Fruit fly (Drosophila melanogaster) whole organism, embryonic: ENCODE results near the gene spg.

Source experiments
- Atf-2 ChIP-seq: fragments of 200-800 bp; sonication (Bioruptor generic); optimal IDR thresholded peaks from 2 replicates; lab custom pipeline; 2016; ENCODE audit warnings: missing biosample characterization, missing genetic modification characterization
- Atf6 ChIP-seq: fragments of 200-800 bp; sonication (Bioruptor generic); IDR thresholded peaks from 2 replicates; pipeline ENCODE4 v1.3.6; 2022; ENCODE audit warnings: missing biosample characterization, missing genetic modification characterization
- B-H2 ChIP-seq: fragments of 200-800 bp; sonication (Bioruptor generic); optimal IDR thresholded peaks from 2 replicates; lab custom pipeline; 2018; ENCODE audit warnings: missing biosample characterization, mild to moderate bottlenecking, missing genetic modification characterization
- Bgb ChIP-seq: fragments of 200-800 bp; sonication (Bioruptor generic); IDR thresholded peaks from 2 replicates; pipeline ENCODE4 v1.3.6; 2022; ENCODE audit warnings: missing biosample characterization, missing genetic modification characterization; ENCODE audit not compliant: partially characterized antibody
- C15 ChIP-seq: fragments of 200-800 bp; sonication (Bioruptor generic); IDR thresholded peaks from 3 replicates; pipeline ENCODE4 v1.3.6; 2022; ENCODE audit warnings: missing biosample characterization, missing genetic modification characterization
- CG10274 ChIP-seq: fragments of 200-800 bp; sonication (Bioruptor generic); optimal IDR thresholded peaks from 3 replicates; lab custom pipeline; 2017; ENCODE audit warnings: missing biosample characterization, mild to moderate bottlenecking, missing genetic modification characterization
- CG10366 ChIP-seq: fragments of 200-800 bp; sonication (Bioruptor generic); IDR thresholded peaks from 2 replicates; pipeline ENCODE4 v1.3.6; 2022; ENCODE audit warnings: missing biosample characterization, missing genetic modification characterization
- CG1233 ChIP-seq: fragments of 200-800 bp; sonication (Bioruptor generic); optimal IDR thresholded peaks from 4 replicates; lab custom pipeline; 2018; ENCODE audit warnings: missing biosample characterization, mild to moderate bottlenecking, missing genetic modification characterization
- CG13296 ChIP-seq: fragments of 200-800 bp; sonication (Bioruptor generic); optimal IDR thresholded peaks from 3 replicates; lab custom pipeline; 2018; ENCODE audit warnings: missing biosample characterization, mild to moderate bottlenecking, missing genetic modification characterization
- CG13624 ChIP-seq: fragments of 200-800 bp; sonication (Bioruptor generic); optimal IDR thresholded peaks from 2 replicates; lab custom pipeline; 2016; ENCODE audit warnings: missing biosample characterization, missing genetic modification characterization
- CG13775 ChIP-seq: fragments of 200-800 bp; sonication (Bioruptor generic); optimal IDR thresholded peaks from 3 replicates; lab custom pipeline; 2017; ENCODE audit warnings: missing biosample characterization, mild to moderate bottlenecking, missing genetic modification characterization
- CG15696 ChIP-seq: fragments of 200-800 bp; sonication (Bioruptor generic); optimal IDR thresholded peaks from 2 replicates; lab custom pipeline; 2019; ENCODE audit warnings: missing biosample characterization, mild to moderate bottlenecking, missing genetic modification characterization, moderate library complexity
- CG17186 ChIP-seq: fragments of 200-800 bp; sonication (Bioruptor generic); optimal IDR thresholded peaks from 3 replicates; lab custom pipeline; 2017; ENCODE audit warnings: missing biosample characterization, missing genetic modification reagents, missing genetic modification characterization
- CG1792 ChIP-seq: fragments of 200-800 bp; sonication (Bioruptor generic); optimal IDR thresholded peaks from 2 replicates; lab custom pipeline; 2016; ENCODE audit warnings: missing biosample characterization, missing genetic modification characterization
- CG18599 ChIP-seq: fragments of 200-800 bp; sonication (Bioruptor generic); optimal IDR thresholded peaks from 3 replicates; lab custom pipeline; 2017; ENCODE audit warnings: missing biosample characterization, missing genetic modification characterization, mild to moderate bottlenecking, moderate library complexity, missing genetic modification reagents
- CG18619 ChIP-seq: fragments of 200-800 bp; sonication (Bioruptor generic); optimal IDR thresholded peaks from 3 replicates; lab custom pipeline; 2017; ENCODE audit warnings: missing biosample characterization, mild to moderate bottlenecking, missing genetic modification characterization
- CG3407 ChIP-seq: fragments of 200-800 bp; sonication (Bioruptor generic); optimal IDR thresholded peaks from 2 replicates; lab custom pipeline; 2018; ENCODE audit warnings: missing biosample characterization, mild to moderate bottlenecking, missing genetic modification characterization
- CG34422 ChIP-seq: fragments of 200-800 bp; sonication (Bioruptor generic); IDR thresholded peaks from 3 replicates; pipeline ENCODE4 v1.3.6; 2022; ENCODE audit warnings: missing biosample characterization, missing genetic modification characterization
- CG3847 ChIP-seq: fragments of 200-800 bp; sonication (Bioruptor generic); IDR thresholded peaks from 2 replicates; pipeline ENCODE4 v1.3.6; 2022; ENCODE audit warnings: missing biosample characterization, missing genetic modification characterization
- CG4360 ChIP-seq: fragments of 200-800 bp; sonication (Bioruptor generic); IDR thresholded peaks from 2 replicates; pipeline ENCODE4 v1.3.6; 2022; ENCODE audit warnings: missing biosample characterization, missing genetic modification characterization
- CG6175 ChIP-seq: fragments of 200-800 bp; sonication (Bioruptor generic); IDR thresholded peaks from 3 replicates; pipeline ENCODE4 v1.3.6; 2022; ENCODE audit warnings: missing biosample characterization, missing genetic modification characterization
- CG6791 ChIP-seq: fragments of 200-800 bp; sonication (Bioruptor generic); IDR thresholded peaks from 3 replicates; pipeline ENCODE4 v1.3.6; 2022; ENCODE audit warnings: missing biosample characterization, missing genetic modification characterization; ENCODE audit not compliant: partially characterized antibody
- CG7357 ChIP-seq: fragments of 200-800 bp; sonication (Bioruptor generic); IDR thresholded peaks from 3 replicates; pipeline ENCODE4 v1.3.6; 2022; ENCODE audit warnings: missing biosample characterization, missing genetic modification characterization
- CG7745 ChIP-seq: fragments of 200-800 bp; sonication (Bioruptor generic); optimal IDR thresholded peaks from 2 replicates; lab custom pipeline; 2018; ENCODE audit warnings: missing biosample characterization, mild to moderate bottlenecking, missing genetic modification characterization, moderate library complexity
- CG7928 ChIP-seq: fragments of 200-800 bp; sonication (Bioruptor generic); optimal IDR thresholded peaks from 2 replicates; lab custom pipeline; 2017; ENCODE audit warnings: missing biosample characterization, mild to moderate bottlenecking, missing genetic modification characterization
- CG8944 ChIP-seq: fragments of 200-800 bp; sonication (Bioruptor generic); optimal IDR thresholded peaks from 3 replicates; lab custom pipeline; 2016; ENCODE audit warnings: missing biosample characterization, missing genetic modification characterization
- CrebB ChIP-seq: fragments of 200-800 bp; sonication (Bioruptor generic); optimal IDR thresholded peaks from 3 replicates; lab custom pipeline; 2018; ENCODE audit warnings: missing biosample characterization, mild to moderate bottlenecking, missing genetic modification characterization
- HHEX ChIP-seq: fragments of 200-800 bp; sonication (Bioruptor generic); optimal IDR thresholded peaks from 3 replicates; lab custom pipeline; 2017; ENCODE audit warnings: missing biosample characterization, mild to moderate bottlenecking, missing genetic modification characterization, missing genetic modification reagents
- Hmx ChIP-seq: fragments of 200-800 bp; sonication (Bioruptor generic); optimal IDR thresholded peaks from 2 replicates; lab custom pipeline; 2016; ENCODE audit warnings: missing biosample characterization, missing genetic modification characterization
- Lpt ChIP-seq: fragments of >200 bp; optimal IDR thresholded peaks from 2 replicates; lab custom pipeline; 2018; ENCODE audit warnings: missing biosample characterization, missing genetic modification characterization
- NC2β ChIP-seq: fragments of 200-800 bp; sonication (Bioruptor generic); optimal IDR thresholded peaks from 2 replicates; lab custom pipeline; 2016; ENCODE audit warnings: missing biosample characterization, missing genetic modification characterization
- Neu2 ChIP-seq: fragments of 200-800 bp; sonication (Bioruptor generic); optimal IDR thresholded peaks from 3 replicates; lab custom pipeline; 2016; ENCODE audit warnings: missing biosample characterization, missing genetic modification characterization, borderline replicate concordance
- Oaz ChIP-seq: fragments of 200-800 bp; sonication (Bioruptor generic); IDR thresholded peaks from 2 replicates; pipeline ENCODE4 v1.3.6; 2022; ENCODE audit warnings: missing biosample characterization, missing genetic modification characterization
- Ravus ChIP-seq: fragments of 200-800 bp; sonication (Bioruptor generic); IDR thresholded peaks from 2 replicates; pipeline ENCODE4 v1.3.6; 2022; ENCODE audit warnings: missing biosample characterization, missing genetic modification characterization
- bcd ChIP-seq: fragments of 200-800 bp; sonication (Bioruptor generic); optimal IDR thresholded peaks from 2 replicates; lab custom pipeline; 2017; ENCODE audit warnings: missing biosample characterization, mild to moderate bottlenecking, missing genetic modification characterization
- bowl ChIP-seq: fragments of 200-800 bp; sonication (Bioruptor generic); IDR thresholded peaks from 2 replicates; pipeline ENCODE4 v1.3.6; 2022; ENCODE audit warnings: missing biosample characterization, missing genetic modification characterization
- br ChIP-seq: fragments of >200 bp; optimal IDR thresholded peaks from 2 replicates; lab custom pipeline; 2017
- cwo ChIP-seq: fragments of 200-800 bp; sonication (Bioruptor generic); optimal IDR thresholded peaks from 3 replicates; lab custom pipeline; 2017; ENCODE audit warnings: missing biosample characterization, missing genetic modification characterization, mild to moderate bottlenecking, moderate library complexity, missing genetic modification reagents
- dpn ChIP-seq, 2 experiments: fragments of 200-800 bp; sonication (Bioruptor generic); optimal IDR thresholded peaks; 3 replicates each; lab custom pipeline; 2016; ENCODE audit warnings: missing biosample characterization in 2 of 2, missing genetic modification characterization in 2 of 2
- emc ChIP-seq: fragments of 200-800 bp; sonication (Bioruptor generic); optimal IDR thresholded peaks from 2 replicates; lab custom pipeline; 2016; ENCODE audit warnings: missing biosample characterization, missing genetic modification characterization
- ems ChIP-seq: fragments of 200-800 bp; sonication (Bioruptor generic); optimal IDR thresholded peaks from 3 replicates; lab custom pipeline; 2016; ENCODE audit warnings: missing biosample characterization, missing genetic modification characterization
- ewg ChIP-seq: fragments of 200-800 bp; sonication (Bioruptor generic); optimal IDR thresholded peaks from 3 replicates; lab custom pipeline; 2017; ENCODE audit warnings: mild to moderate bottlenecking, missing biosample characterization, missing genetic modification reagents, missing genetic modification characterization
- oc ChIP-seq: fragments of 200-800 bp; sonication (Bioruptor generic); optimal IDR thresholded peaks from 2 replicates; lab custom pipeline; 2018; ENCODE audit warnings: missing biosample characterization, mild to moderate bottlenecking, missing genetic modification characterization, moderate library complexity
- odd ChIP-seq: fragments of 200-800 bp; sonication (Bioruptor generic); optimal IDR thresholded peaks from 2 replicates; lab custom pipeline; 2017; ENCODE audit warnings: missing biosample characterization, mild to moderate bottlenecking, missing genetic modification characterization
- phol ChIP-seq: fragments of 200-800 bp; sonication (Bioruptor generic); optimal IDR thresholded peaks from 3 replicates; lab custom pipeline; 2018; ENCODE audit warnings: missing biosample characterization, mild to moderate bottlenecking, missing genetic modification characterization, moderate library complexity
- rib ChIP-seq: fragments of 200-800 bp; sonication (Bioruptor generic); IDR thresholded peaks from 2 replicates; pipeline ENCODE4 v1.3.6; 2022; ENCODE audit warnings: missing biosample characterization, missing genetic modification characterization
- schlank ChIP-seq: fragments of 200-800 bp; sonication (Bioruptor generic); optimal IDR thresholded peaks from 2 replicates; lab custom pipeline; 2018; ENCODE audit warnings: missing biosample characterization, mild to moderate bottlenecking, missing genetic modification characterization
- trh ChIP-seq: fragments of 200-800 bp; sonication (Bioruptor generic); optimal IDR thresholded peaks from 2 replicates; lab custom pipeline; 2016; ENCODE audit warnings: missing biosample characterization, missing genetic modification characterization
- tup ChIP-seq: fragments of 200-800 bp; sonication (Bioruptor generic); optimal IDR thresholded peaks from 2 replicates; lab custom pipeline; 2016; ENCODE audit warnings: missing biosample characterization, mild to moderate bottlenecking, missing genetic modification characterization, moderate library complexity
- unc-4 ChIP-seq: fragments of 200-800 bp; sonication (Bioruptor generic); IDR thresholded peaks from 2 replicates; pipeline ENCODE4 v1.3.6; 2022; ENCODE audit warnings: missing biosample characterization, missing genetic modification characterization; ENCODE audit not compliant: partially characterized antibody
- wdn ChIP-seq: fragments of 200-800 bp; sonication (Bioruptor generic); IDR thresholded peaks from 2 replicates; pipeline ENCODE4 v1.3.6; 2022; ENCODE audit warnings: missing biosample characterization, missing genetic modification characterization
- zf30C ChIP-seq: fragments of 200-800 bp; sonication (Bioruptor generic); optimal IDR thresholded peaks from 3 replicates; lab custom pipeline; 2018; ENCODE audit warnings: missing biosample characterization, mild to moderate bottlenecking, missing genetic modification characterization

spg gene

DNA sequence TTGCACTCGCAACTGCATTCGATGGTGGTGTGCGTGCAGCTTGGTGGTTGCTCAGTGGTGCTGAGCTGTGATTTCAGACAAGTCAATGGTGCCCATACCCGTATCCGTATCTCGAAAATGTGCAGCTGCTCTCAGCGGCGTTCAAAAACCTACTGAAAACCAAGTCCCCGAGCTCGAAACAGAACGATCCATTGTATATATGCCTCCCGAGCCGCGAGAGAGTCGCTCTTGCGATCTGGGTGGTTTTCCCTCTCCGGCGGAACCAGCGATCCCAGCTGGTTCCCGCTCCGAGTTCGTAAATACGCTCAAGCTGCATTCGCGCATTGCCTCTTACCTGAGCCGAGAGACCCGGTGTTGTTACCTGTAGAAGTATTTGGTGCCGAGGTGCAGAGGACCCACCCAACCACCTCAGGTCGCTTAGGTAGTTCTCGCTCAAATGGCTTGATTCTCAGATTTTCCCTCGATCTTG, 14.0 kb downstream of the spg start, which contains the start of gene Inx3 (continued):
- TF ChIP-seq CG8944 (no peak), bowl (GFP tag; lab: Robert Waterston, UW) (no peak), CG7357 (GFP tag; lab: Robert Waterston, UW) (no peak), CG6175 (GFP tag; lab: Robert Waterston, UW) (no peak), Atf-2 (GFP tag; lab: Kevin White, UChicago) (no peak), CG4360 (GFP tag; lab: Robert Waterston, UW) (no peak), ewg (no peak), trh (GFP tag; lab: Kevin White, UChicago) (no peak), odd (GFP tag; lab: Kevin White, UChicago) (no peak), Hmx (no peak), br (lab: Kevin White, UChicago) (no peak), rib (GFP tag; lab: Robert Waterston, UW) (peak; percentile 69; the same call in 1 of the 2 replicates), cwo (GFP tag; lab: Kevin White, UChicago) (no peak), bcd (GFP tag; lab: Kevin White, UChicago) (no peak), CG1233 (GFP tag; lab: Kevin White, UChicago) (peak; percentile 8), ems (no peak), CG7928 (GFP tag; lab: Kevin White, UChicago) (no peak), CG10366 (no peak), CG1792 (no peak), oc (no peak), Lpt (GFP tag; lab: Kevin White, UChicago) (no peak), Ravus (GFP tag; lab: Robert Waterston, UW) (no peak), C15 (GFP tag; lab: Robert Waterston, UW) (no peak), CG10274 (GFP tag; lab: Kevin White, UChicago) (no peak), wdn (GFP tag; lab: Robert Waterston, UW) (no peak), CG13775 (GFP tag; lab: Kevin White, UChicago) (no peak), unc-4 (GFP tag; lab: Robert Waterston, UW) (0 out of 2 replicates have a peak, but pooled peaks have one; percentile 14), Neu2 (no peak), CrebB (tag; lab: Kevin White, UChicago) (peak; percentile 13), CG17186 (GFP tag; lab: Kevin White, UChicago) (no peak), CG18619 (GFP tag; lab: Kevin White, UChicago) (no peak), zf30C (GFP tag; lab: Kevin White, UChicago) (no peak), HHEX (GFP tag; lab: Kevin White, UChicago) (no peak), CG6791 (GFP tag; lab: Robert Waterston, UW) (0 out of 3 replicates have a peak, but pooled peaks have one; percentile 24), B-H2 (GFP tag; lab: Kevin White, UChicago) (no peak), phol (tag; lab: Kevin White, UChicago) (no peak), CG34422 (GFP tag; lab: Robert Waterston, UW) (peak; percentile 45; the same call in 1 of the 3 replicates), Atf6 (GFP tag; lab: Robert Waterston, UW) (no peak), emc (GFP tag; lab: Kevin White, UChicago) (no peak), schlank (tag; lab: Kevin White, UChicago) (no peak), Bgb (peak; percentile 24; the same call in 1 of the 2 replicates), tup (GFP tag; lab: Kevin White, UChicago) (no peak), CG3407 (no peak), CG18599 (GFP tag; lab: Kevin White, UChicago) (no peak), CG13296 (GFP tag; lab: Kevin White, UChicago) (no peak), dpn (GFP tag; optimal IDR thresholded peaks at IDR 0.05; lab: Kevin White, UChicago) (no peak), CG3847 (no peak), NC2β (GFP tag; lab: Kevin White, UChicago) (peak; percentile 2), CG7745 (tag; lab: Kevin White, UChicago) (no peak), Oaz (no peak), CG13624 (GFP tag; lab: Kevin White, UChicago) (no peak), CG15696 (tag; lab: Kevin White, UChicago) (no peak)
